Fruit fly (Drosophila melanogaster) whole organism, wandering third instar larva: ENCODE data around the gene kuk.

ENCODE experiments used
- Abd-B ChIP-seq: fragments of >200 bp; optimal IDR thresholded peaks from 2 replicates; lab custom pipeline; 2017; ENCODE audit warnings: missing biosample characterization, missing genetic modification characterization
- CG32264 ChIP-seq: fragments of 200-800 bp; sonication (Bioruptor generic); optimal IDR thresholded peaks from 2 replicates; lab custom pipeline; 2016; ENCODE audit warnings: missing biosample characterization, missing genetic modification characterization
- CG9705 ChIP-seq: fragments of 200-800 bp; sonication (Bioruptor generic); optimal IDR thresholded peaks from 2 replicates; lab custom pipeline; 2018; ENCODE audit warnings: missing biosample characterization, mild to moderate bottlenecking, missing genetic modification characterization
- Dfd ChIP-seq: fragments of >200 bp; optimal IDR thresholded peaks from 2 replicates; lab custom pipeline; 2017; ENCODE audit warnings: missing biosample characterization, missing genetic modification characterization
- Dif ChIP-seq: fragments of 200-275, 200-300 bp; sonication (Bioruptor generic); optimal IDR thresholded peaks from 2 replicates; lab custom pipeline; 2018; ENCODE audit warnings: missing biosample characterization, missing genetic modification characterization; ENCODE audit not compliant: partially characterized antibody
- GATAd ChIP-seq: sonication (Bioruptor generic); optimal IDR thresholded peaks from 2 replicates; lab custom pipeline; 2016; ENCODE audit warnings: missing biosample characterization, missing genetic modification characterization
- HLH106 ChIP-seq: fragments of 200-800 bp; optimal IDR thresholded peaks from 3 replicates; lab custom pipeline; 2019; ENCODE audit warnings: missing biosample characterization, mild to moderate bottlenecking, missing genetic modification characterization, moderate library complexity
- Hnf4 ChIP-seq: fragments of 200-800 bp; sonication (Bioruptor generic); optimal IDR thresholded peaks from 2 replicates; lab custom pipeline; 2016; ENCODE audit warnings: missing biosample characterization, mild to moderate bottlenecking, missing genetic modification characterization
- Hr78 ChIP-seq: fragments of >200 bp; optimal IDR thresholded peaks from 2 replicates; lab custom pipeline; 2017; ENCODE audit warnings: missing biosample characterization, missing genetic modification characterization
- Hr83 ChIP-seq: fragments of 200-300 bp; sonication (Bioruptor generic); optimal IDR thresholded peaks from 2 replicates; lab custom pipeline; 2016; ENCODE audit warnings: missing biosample characterization, mild to moderate bottlenecking, missing genetic modification characterization, moderate library complexity; ENCODE audit not compliant: poor library complexity, severe bottlenecking
- Jra ChIP-seq: sonication (Bioruptor generic); optimal IDR thresholded peaks from 2 replicates; lab custom pipeline; 2016; ENCODE audit warnings: missing biosample characterization, missing genetic modification characterization
- Mio ChIP-seq: sonication (Bioruptor generic); optimal IDR thresholded peaks from 2 replicates; lab custom pipeline; 2016; ENCODE audit warnings: missing biosample characterization, missing genetic modification characterization
- Myc ChIP-seq: fragments of >200 bp; optimal IDR thresholded peaks from 2 replicates; lab custom pipeline; 2017
- N ChIP-seq: fragments of >200 bp; optimal IDR thresholded peaks from 2 replicates; lab custom pipeline; 2018; ENCODE audit warnings: missing biosample characterization, missing external identifiers, missing genetic modification characterization
- OdsH ChIP-seq: fragments of 200-800 bp; sonication (Bioruptor generic); optimal IDR thresholded peaks from 2 replicates; lab custom pipeline; 2016; ENCODE audit warnings: missing biosample characterization, mild to moderate bottlenecking, missing genetic modification characterization
- Rel ChIP-seq, 2 experiments: fragments of 200-800 bp; sonication (Bioruptor generic) in 1 of 2; optimal IDR thresholded peaks; 2 replicates in 1 of 2; 3 replicates in 1 of 2; lab custom pipeline; 2016 to 2019; ENCODE audit warnings: mild to moderate bottlenecking in 2 of 2, missing biosample characterization in 2 of 2, missing genetic modification characterization in 2 of 2, moderate library complexity in 1 of 2
- Sp1 ChIP-seq: fragments of 200-800 bp; sonication (Bioruptor generic); optimal IDR thresholded peaks from 3 replicates; lab custom pipeline; 2019; ENCODE audit warnings: missing biosample characterization, mild to moderate bottlenecking, missing genetic modification characterization, moderate library complexity
- Vsx2 ChIP-seq: fragments of 200-300, 225-300 bp; sonication (Bioruptor generic); optimal IDR thresholded peaks from 2 replicates; lab custom pipeline; 2018; ENCODE audit warnings: missing biosample characterization, missing genetic modification characterization; ENCODE audit not compliant: partially characterized antibody
- br ChIP-seq: fragments of 200-800 bp; sonication (Bioruptor generic); optimal IDR thresholded peaks from 2 replicates; lab custom pipeline; 2016; ENCODE audit warnings: missing biosample characterization, missing genetic modification characterization
- brk ChIP-seq: fragments of 200-800 bp; sonication (Bioruptor generic); optimal IDR thresholded peaks from 2 replicates; lab custom pipeline; 2016; ENCODE audit warnings: missing biosample characterization, mild to moderate bottlenecking, missing genetic modification characterization
- dmrt93B ChIP-seq: fragments of 200-800 bp; sonication (Bioruptor generic); optimal IDR thresholded peaks from 2 replicates; lab custom pipeline; 2018; ENCODE audit warnings: missing biosample characterization, mild to moderate bottlenecking, missing genetic modification characterization
- dsf ChIP-seq: sonication (Bioruptor generic); optimal IDR thresholded peaks from 2 replicates; lab custom pipeline; 2016; ENCODE audit warnings: missing biosample characterization, missing genetic modification characterization, borderline replicate concordance
- ey ChIP-seq: fragments of 200-800 bp; sonication (Bioruptor generic); optimal IDR thresholded peaks from 2 replicates; lab custom pipeline; 2016; ENCODE audit warnings: missing biosample characterization, missing genetic modification characterization
- foxo ChIP-seq, 2 experiments: fragments of 200-800 bp; sonication (Bioruptor generic); optimal IDR thresholded peaks; 2 replicates in 1 of 2; 3 replicates in 1 of 2; lab custom pipeline; 2016 to 2017; ENCODE audit warnings: missing biosample characterization in 2 of 2, missing genetic modification characterization in 2 of 2
- fru ChIP-seq: fragments of 200-800 bp; sonication (Bioruptor generic); optimal IDR thresholded peaks from 3 replicates; lab custom pipeline; 2016; ENCODE audit warnings: missing biosample characterization, mild to moderate bottlenecking, missing genetic modification characterization
- h ChIP-seq: fragments of 200-800 bp; sonication (Bioruptor generic); optimal IDR thresholded peaks from 3 replicates; lab custom pipeline; 2016; ENCODE audit warnings: missing biosample characterization, mild to moderate bottlenecking, missing genetic modification characterization
- jim ChIP-seq: fragments of 175-275, 200-325 bp; sonication (Bioruptor generic); optimal IDR thresholded peaks from 2 replicates; lab custom pipeline; 2016; ENCODE audit warnings: missing biosample characterization, mild to moderate bottlenecking, missing genetic modification characterization
- lola ChIP-seq: fragments of >200 bp; optimal IDR thresholded peaks from 2 replicates; lab custom pipeline; 2017; ENCODE audit warnings: missing biosample characterization, missing genetic modification characterization
- psq ChIP-seq: fragments of 200-800 bp; sonication (Bioruptor generic); optimal IDR thresholded peaks from 3 replicates; lab custom pipeline; 2017; ENCODE audit warnings: missing biosample characterization, mild to moderate bottlenecking, missing genetic modification characterization, moderate library complexity
- sage ChIP-seq: fragments of 200-800 bp; sonication (Bioruptor generic); optimal IDR thresholded peaks from 2 replicates; lab custom pipeline; 2016; ENCODE audit warnings: missing biosample characterization, mild to moderate bottlenecking, missing genetic modification characterization
- sv ChIP-seq: fragments of 200-800 bp; sonication (Bioruptor generic); optimal IDR thresholded peaks from 3 replicates; lab custom pipeline; 2016; ENCODE audit warnings: missing biosample characterization, missing genetic modification characterization
- woc ChIP-seq: sonication (Bioruptor generic); optimal IDR thresholded peaks from 2 replicates; lab custom pipeline; 2016; ENCODE audit warnings: missing biosample characterization, mild to moderate bottlenecking, missing genetic modification characterization

kuk gene

dm6 chr3R:17035945-17036344 lies 44.1 kb upstream of the kuk start, which contains the start of gene CG4009:
Gene CG4009, minus strand, starts transcription at chr3R:17036045.
- TF ChIP-seq Hr83 (GFP tag; lab: Kevin White, UChicago) (no peak), Rel (GFP tag; optimal IDR thresholded peaks at IDR 0.05; lab: Kevin White, UChicago) (no peak), Rel (tag; optimal IDR thresholded peaks at IDR 0.05; lab: Kevin White, UChicago) (no peak), Vsx2 (no peak), Hnf4 (GFP tag; lab: Kevin White, UChicago) (no peak), CG9705 (no peak), jim (GFP tag; lab: Kevin White, UChicago) (no peak), dsf (GFP tag; lab: Kevin White, UChicago) (no peak), Hr78 (GFP tag; lab: Kevin White, UChicago) (no peak), Abd-B (GFP tag; lab: Kevin White, UChicago) (no peak), Sp1 (no peak), OdsH (GFP tag; lab: Kevin White, UChicago) (no peak), fru (no peak), Dif (GFP tag; lab: Kevin White, UChicago) (no peak), dmrt93B (GFP tag; lab: Kevin White, UChicago) (no peak), br (GFP tag; lab: Kevin White, UChicago) (no peak), N (GFP tag; lab: Kevin White, UChicago) (no peak), Dfd (no peak), Mio (GFP tag; lab: Kevin White, UChicago) (no peak)
- TF ChIP-seq, all 38 proteins: peak for 0

dm6 chr3R:17039993-17040807 lies 39.8 kb upstream of the kuk start, which contains the start of the genes CG18213 and Trm7-32:
Gene CG18213, minus strand, starts transcription at chr3R:17040203.
Gene Trm7-32, plus strand, starts transcription at chr3R:17040682.
- TF ChIP-seq woc (GFP tag; lab: Kevin White, UChicago) (peak; percentile 52), Abd-B (GFP tag; lab: Kevin White, UChicago) (no peak), brk (GFP tag; lab: Kevin White, UChicago) (no peak), sv (no peak), Hnf4 (GFP tag; lab: Kevin White, UChicago) (peak; percentile 11)
- TF ChIP-seq, all 38 proteins: peak for 2

dm6 chr3R:17042838-17043569 lies 37.0 kb upstream of the kuk start, which contains the start of the genes bdwf and Patr-1:
Gene bdwf, minus strand, starts transcription at chr3R:17043136.
Gene Patr-1, plus strand, starts transcription at chr3R:17043564.
- peak; percentile 19 for TF ChIP-seq psq (GFP tag; lab: Kevin White, UChicago)
- no peak for TF ChIP-seq ey (GFP tag; lab: Kevin White, UChicago)
- TF ChIP-seq fru, result no peak
- peak; percentile 26 for TF ChIP-seq HLH106 (tag; lab: Kevin White, UChicago)
- no peak for TF ChIP-seq Sp1
- TF ChIP-seq Jra (GFP tag; lab: Kevin White, UChicago), result peak; percentile 77
- peak; percentile 32 for TF ChIP-seq dsf (GFP tag; lab: Kevin White, UChicago)
- no peak for TF ChIP-seq Mio (GFP tag; lab: Kevin White, UChicago)
- TF ChIP-seq jim (GFP tag; lab: Kevin White, UChicago), result no peak
- TF ChIP-seq sage (GFP tag; lab: Kevin White, UChicago), result no peak
- TF ChIP-seq CG32264, result no peak
- peak; percentile 25 for TF ChIP-seq sv
- no peak for TF ChIP-seq Myc (lab: Kevin White, UChicago)
- TF ChIP-seq woc (GFP tag; lab: Kevin White, UChicago), result peak; percentile 71
- TF ChIP-seq OdsH (GFP tag; lab: Kevin White, UChicago), result peak; percentile 19
- TF ChIP-seq foxo (GFP tag; optimal IDR thresholded peaks at IDR 0.05; lab: Kevin White, UChicago), result peak in 1 of 2 experiments; percentile 51

dm6 chr3R:17043570-17043923 lies 36.5 kb upstream of the kuk start:
- TF ChIP-seq dmrt93B (GFP tag; lab: Kevin White, UChicago), result no peak
- no peak for TF ChIP-seq sv
- TF ChIP-seq ey (GFP tag; lab: Kevin White, UChicago), result no peak
- no peak for TF ChIP-seq Hnf4 (GFP tag; lab: Kevin White, UChicago)
- no peak for TF ChIP-seq h (GFP tag; lab: Kevin White, UChicago)
- TF ChIP-seq Dif (GFP tag; lab: Kevin White, UChicago), result no peak
- no peak for TF ChIP-seq CG32264
- no peak for TF ChIP-seq psq (GFP tag; lab: Kevin White, UChicago)
- TF ChIP-seq Sp1, result no peak
- TF ChIP-seq Rel (GFP tag; optimal IDR thresholded peaks at IDR 0.05; lab: Kevin White, UChicago), result no peak
- TF ChIP-seq Rel (tag; optimal IDR thresholded peaks at IDR 0.05; lab: Kevin White, UChicago), result no peak
- no peak for TF ChIP-seq Hr83 (GFP tag; lab: Kevin White, UChicago)
- no peak for TF ChIP-seq lola (GFP tag; lab: Kevin White, UChicago)
- TF ChIP-seq woc (GFP tag; lab: Kevin White, UChicago), result no peak
- TF ChIP-seq GATAd (GFP tag; lab: Kevin White, UChicago), result no peak
- TF ChIP-seq Abd-B (GFP tag; lab: Kevin White, UChicago), result no peak
- TF ChIP-seq Vsx2, result no peak
